Fruit fly (Drosophila melanogaster): ENCODE measurements around the gene Paics.

dm6 chrX:12751786-12752187 lies 8.6 kb downstream of the Paics start:
- TF ChIP-seq ttk (optimal IDR thresholded peaks at IDR 0.05) (no peak), insv (optimal IDR thresholded peaks at IDR 0.05) (no peak), psq (optimal IDR thresholded peaks at IDR 0.05) (peak; percentile 67)
